Worm (Caenorhabditis elegans): ENCODE data around the gene C26E1.2.
A peak's percentile ranks its signal among the peaks of the same experiment; 100 is the strongest.

C26E1.2 gene

DNA sequence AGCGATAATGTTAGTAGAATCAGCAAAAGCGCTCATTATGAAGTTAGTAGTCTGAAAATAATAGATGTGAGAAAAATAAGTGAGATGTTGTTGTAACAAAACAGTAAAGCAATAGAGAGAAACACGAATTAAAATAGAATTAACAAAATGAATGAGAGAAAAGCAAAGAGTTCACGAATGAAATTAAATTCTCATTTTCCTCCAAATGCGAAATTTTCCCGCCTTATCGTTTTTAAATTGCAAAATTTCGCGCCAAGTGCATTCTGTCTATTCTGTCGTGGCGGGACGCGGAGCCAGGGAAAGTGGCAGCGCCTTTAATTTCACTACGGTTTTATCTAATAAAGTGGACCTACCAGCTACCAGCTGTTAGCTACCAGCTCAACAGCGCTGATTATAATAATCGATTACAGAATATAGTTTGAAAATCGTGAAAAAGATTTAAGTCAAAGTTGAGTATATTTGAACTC lies 7.3 kb downstream of the C26E1.2 start, which contains the start of gene nasp-2 (continued):
- TF ChIP-seq ceh-27 (GFP tag; optimal IDR thresholded peaks at IDR 0.05) (peak; percentile 5), hmg-20 (GFP tag; IDR thresholded peaks at IDR 0.05) (peak; percentile 64), nfya-2 (GFP tag; IDR thresholded peaks at IDR 0.05) (no peak), ceh-91 (GFP tag; IDR thresholded peaks at IDR 0.05) (peak; percentile 99), xnd-1 (tag; optimal IDR thresholded peaks at IDR 0.05) (peak; percentile 99), T07F8.4 (tag; optimal IDR thresholded peaks at IDR 0.05) (no peak), ztf-3 (GFP tag; optimal IDR thresholded peaks at IDR 0.05) (no peak), ztf-6 (GFP tag; IDR thresholded peaks at IDR 0.05) (no peak), egl-18 (GFP tag; IDR thresholded peaks at IDR 0.05) (no peak), ceh-58 (GFP tag; IDR thresholded peaks at IDR 0.05) (no peak), F55B11.4 (tag; optimal IDR thresholded peaks at IDR 0.05; ENCODE audit: borderline replicate concordance, insufficient read depth) (no peak), nhr-120 (GFP tag; IDR thresholded peaks at IDR 0.05) (no peak), ztf-28 (GFP tag; IDR thresholded peaks at IDR 0.05) (peak; percentile 78; the same call in 1 of the 2 replicates), dpff-1 (tag; optimal IDR thresholded peaks at IDR 0.05) (no peak), nhr-27 (tag; optimal IDR thresholded peaks at IDR 0.05) (no peak), hlh-26 (GFP tag; conservative IDR thresholded peaks at IDR 0.05) (no peak), T26A5.8 (tag; optimal IDR thresholded peaks at IDR 0.05) (no peak), lsy-27 (tag; optimal IDR thresholded peaks at IDR 0.05; ENCODE audit: borderline replicate concordance, insufficient read depth) (no peak), atf-7 (tag; optimal IDR thresholded peaks at IDR 0.05) (no peak), Y95B8A.8 (GFP tag; IDR thresholded peaks at IDR 0.05) (peak; percentile 97), F22D6.2 (tag; optimal IDR thresholded peaks at IDR 0.05) (no peak), nfyb-1 (GFP tag; IDR thresholded peaks at IDR 0.05) (peak; percentile 81), K12H6.12 (tag; optimal IDR thresholded peaks at IDR 0.05) (no peak), aptf-2 (GFP tag; conservative IDR thresholded peaks at IDR 0.05) (peak; percentile 73; the same call in 1 of the 2 replicates), F23B12.7 (tag; optimal IDR thresholded peaks at IDR 0.05; ENCODE audit: insufficient read depth) (peak; percentile 43), ztf-25 (GFP tag; IDR thresholded peaks at IDR 0.05) (peak; percentile 91), egrh-3 (GFP tag; IDR thresholded peaks at IDR 0.05) (peak; percentile 53; the same call in 1 of the 2 replicates), ztf-18 (tag; optimal IDR thresholded peaks at IDR 0.05) (peak; percentile 31), Y79H2A.3 (GFP tag; conservative IDR thresholded peaks at IDR 0.05) (peak; percentile 80), F52B5.7 (tag; optimal IDR thresholded peaks at IDR 0.05) (no peak)

DNA sequence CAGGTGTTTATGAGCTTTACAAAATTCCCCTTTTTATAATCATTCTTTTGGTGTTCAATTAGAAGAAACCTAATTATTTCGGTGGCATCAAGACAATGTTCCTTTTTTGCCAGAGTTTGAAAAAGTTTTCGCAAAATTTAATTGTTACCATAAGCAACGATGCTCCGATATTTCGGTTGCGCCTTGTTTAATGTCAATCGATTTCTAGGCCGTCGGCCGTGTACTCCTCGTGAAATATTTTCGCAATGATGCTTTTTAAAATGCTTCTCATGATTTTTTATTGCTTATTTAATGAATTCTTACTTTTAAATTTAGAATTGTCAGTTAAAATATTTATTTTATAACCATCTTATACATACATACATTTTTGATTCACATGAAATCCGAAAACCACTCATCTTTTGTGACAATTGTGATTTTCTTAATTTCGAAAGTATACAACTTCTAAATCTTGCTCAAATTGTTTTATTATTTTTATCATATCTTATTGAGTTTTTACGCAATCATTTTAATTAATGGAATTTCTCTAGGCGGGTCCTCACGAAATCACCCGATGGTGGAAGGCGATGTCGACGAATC lies 8.2 kb downstream of the C26E1.2 start, which contains the start of gene C50B6.3:
Gene C50B6.3, plus strand, starts transcription at position 529 of the 579 bp plus-strand sequence.
- TF ChIP-seq Y67H2A.10 (GFP tag; conservative IDR thresholded peaks at IDR 0.05), result no peak
- TF ChIP-seq F10E7.11 (tag; optimal IDR thresholded peaks at IDR 0.05), result no peak
- no peak for TF ChIP-seq lsy-27 (tag; optimal IDR thresholded peaks at IDR 0.05; ENCODE audit: borderline replicate concordance, insufficient read depth)
- no peak for TF ChIP-seq F49E8.2 (tag; optimal IDR thresholded peaks at IDR 0.05; ENCODE audit: insufficient read depth)
- no peak for TF ChIP-seq nhr-120 (GFP tag; IDR thresholded peaks at IDR 0.05)
- TF ChIP-seq hsf-1 (GFP tag; IDR thresholded peaks at IDR 0.05), result no peak
- TF ChIP-seq K12H6.12 (tag; optimal IDR thresholded peaks at IDR 0.05), result peak; percentile 44
- TF ChIP-seq B0019.2 (GFP tag; conservative IDR thresholded peaks at IDR 0.05), result no peak
- peak; percentile 41 for TF ChIP-seq attf-5 (GFP tag; optimal IDR thresholded peaks at IDR 0.05)
- no peak for TF ChIP-seq hrde-1 (tag; optimal IDR thresholded peaks at IDR 0.05; ENCODE audit: borderline replicate concordance)
- peak; percentile 47; the same call in 1 of the 2 replicates for TF ChIP-seq ceh-91 (GFP tag; IDR thresholded peaks at IDR 0.05)
- TF ChIP-seq aptf-3 (GFP tag; IDR thresholded peaks at IDR 0.05), result no peak
- TF ChIP-seq sea-2 (GFP tag; IDR thresholded peaks at IDR 0.05), result no peak
- TF ChIP-seq nfya-2 (GFP tag; IDR thresholded peaks at IDR 0.05), result no peak
- TF ChIP-seq athp-1 (tag; optimal IDR thresholded peaks at IDR 0.05), result peak; percentile 30
- TF ChIP-seq mes-4 (tag; optimal IDR thresholded peaks at IDR 0.05), result no peak
- no peak for TF ChIP-seq ama-1 (optimal IDR thresholded peaks at IDR 0.05)
- no peak for TF ChIP-seq ama-1 (GFP tag; optimal IDR thresholded peaks at IDR 0.05)
- no peak for TF ChIP-seq ztf-25 (GFP tag; IDR thresholded peaks at IDR 0.05)
- no peak for TF ChIP-seq ceh-79 (tag; optimal IDR thresholded peaks at IDR 0.05)
- no peak; the same call in 1 of the 2 replicates for TF ChIP-seq Y53G8AR.9 (GFP tag; conservative IDR thresholded peaks at IDR 0.05)
- no peak for TF ChIP-seq egl-44 (GFP tag; IDR thresholded peaks at IDR 0.05)
- TF ChIP-seq madf-10 (tag; optimal IDR thresholded peaks at IDR 0.05), result peak; percentile 34
- TF ChIP-seq xnd-1 (tag; optimal IDR thresholded peaks at IDR 0.05), result no peak
